Fruit fly (Drosophila melanogaster) whole organism, embryonic: ENCODE data around the gene Ids.

Experiments
- ATbp ChIP-seq: fragments of 200-800 bp; sonication (Bioruptor generic); optimal IDR thresholded peaks from 2 replicates; lab custom pipeline; 2017; ENCODE audit warnings: missing biosample characterization, mild to moderate bottlenecking, missing genetic modification characterization, missing genetic modification reagents
- CG10209 ChIP-seq: fragments of 200-800 bp; sonication (Bioruptor generic); optimal IDR thresholded peaks from 3 replicates; lab custom pipeline; 2017; ENCODE audit warnings: missing biosample characterization, mild to moderate bottlenecking, missing genetic modification characterization, missing genetic modification reagents
- CG11093 ChIP-seq: fragments of 200-800 bp; sonication (Bioruptor generic); IDR thresholded peaks from 3 replicates; pipeline ENCODE4 v1.3.6; 2022; ENCODE audit warnings: missing biosample characterization, missing genetic modification characterization
- CG11696 ChIP-seq: fragments of 200-800 bp; sonication (Bioruptor generic); IDR thresholded peaks from 2 replicates; pipeline ENCODE4 v1.3.6; 2022; ENCODE audit warnings: missing biosample characterization, missing genetic modification characterization
- CG1233 ChIP-seq: fragments of 200-800 bp; sonication (Bioruptor generic); optimal IDR thresholded peaks from 4 replicates; lab custom pipeline; 2018; ENCODE audit warnings: missing biosample characterization, mild to moderate bottlenecking, missing genetic modification characterization
- CG12769 ChIP-seq: fragments of 200-800 bp; sonication (Bioruptor generic); optimal IDR thresholded peaks from 2 replicates; lab custom pipeline; 2019; ENCODE audit warnings: missing biosample characterization, mild to moderate bottlenecking, missing genetic modification characterization, moderate library complexity
- CG13296 ChIP-seq: fragments of 200-800 bp; sonication (Bioruptor generic); optimal IDR thresholded peaks from 3 replicates; lab custom pipeline; 2018; ENCODE audit warnings: missing biosample characterization, mild to moderate bottlenecking, missing genetic modification characterization
- CG14667 ChIP-seq: fragments of 200-800 bp; sonication (Bioruptor generic); IDR thresholded peaks from 2 replicates; pipeline ENCODE4 v1.3.6; 2022; ENCODE audit warnings: missing biosample characterization, missing genetic modification characterization
- CG14965 ChIP-seq: fragments of 200-800 bp; sonication (Bioruptor generic); optimal IDR thresholded peaks from 2 replicates; lab custom pipeline; 2016; ENCODE audit warnings: missing biosample characterization, missing genetic modification characterization, borderline replicate concordance
- CG15514 ChIP-seq: fragments of 200-800 bp; sonication (Bioruptor generic); optimal IDR thresholded peaks from 3 replicates; lab custom pipeline; 2017; ENCODE audit warnings: missing biosample characterization, missing genetic modification characterization, mild to moderate bottlenecking, moderate library complexity, missing genetic modification reagents
- CG16813 ChIP-seq: fragments of 200-800 bp; sonication (Bioruptor generic); IDR thresholded peaks from 3 replicates; pipeline ENCODE4 v1.3.6; 2022; ENCODE audit warnings: missing biosample characterization, missing genetic modification characterization; ENCODE audit not compliant: partially characterized antibody
- CG17361 ChIP-seq: fragments of 200-800 bp; sonication (Bioruptor generic); IDR thresholded peaks from 3 replicates; pipeline ENCODE4 v1.3.6; 2022; ENCODE audit warnings: missing biosample characterization, missing genetic modification characterization
- CG1792 ChIP-seq: fragments of 200-800 bp; sonication (Bioruptor generic); optimal IDR thresholded peaks from 2 replicates; lab custom pipeline; 2016; ENCODE audit warnings: missing biosample characterization, missing genetic modification characterization
- CG18764 ChIP-seq: fragments of 200-800 bp; sonication (Bioruptor generic); optimal IDR thresholded peaks from 3 replicates; lab custom pipeline; 2016; ENCODE audit warnings: missing biosample characterization, missing genetic modification characterization
- CG2129 ChIP-seq: fragments of 200-800 bp; sonication (Bioruptor generic); IDR thresholded peaks from 2 replicates; pipeline ENCODE4 v1.3.6; 2022; ENCODE audit warnings: missing biosample characterization, missing genetic modification characterization; ENCODE audit not compliant: partially characterized antibody
- CG2199 ChIP-seq: fragments of 200-800 bp; sonication (Bioruptor generic); IDR thresholded peaks from 3 replicates; pipeline ENCODE4 v1.3.6; 2022; ENCODE audit warnings: missing biosample characterization, missing genetic modification characterization
- CG2875 ChIP-seq: fragments of 200-800 bp; sonication (Bioruptor generic); optimal IDR thresholded peaks from 2 replicates; lab custom pipeline; 2017; ENCODE audit warnings: missing biosample characterization, mild to moderate bottlenecking, missing genetic modification characterization, missing genetic modification reagents
- CG4282 ChIP-seq: fragments of 200-800 bp; sonication (Bioruptor generic); optimal IDR thresholded peaks from 2 replicates; lab custom pipeline; 2016; ENCODE audit warnings: missing biosample characterization, missing genetic modification characterization
- CG5245 ChIP-seq: fragments of 200-800 bp; sonication (Bioruptor generic); optimal IDR thresholded peaks from 3 replicates; lab custom pipeline; 2016; ENCODE audit warnings: missing biosample characterization, missing genetic modification characterization
- CG6791 ChIP-seq: fragments of 200-800 bp; sonication (Bioruptor generic); IDR thresholded peaks from 3 replicates; pipeline ENCODE4 v1.3.6; 2022; ENCODE audit warnings: missing biosample characterization, missing genetic modification characterization; ENCODE audit not compliant: partially characterized antibody
- CG7357 ChIP-seq: fragments of 200-800 bp; sonication (Bioruptor generic); IDR thresholded peaks from 3 replicates; pipeline ENCODE4 v1.3.6; 2022; ENCODE audit warnings: missing biosample characterization, missing genetic modification characterization
- CG7928 ChIP-seq: fragments of 200-800 bp; sonication (Bioruptor generic); optimal IDR thresholded peaks from 2 replicates; lab custom pipeline; 2017; ENCODE audit warnings: missing biosample characterization, mild to moderate bottlenecking, missing genetic modification characterization
- CG8765 ChIP-seq: fragments of 200-800 bp; sonication (Bioruptor generic); IDR thresholded peaks from 2 replicates; pipeline ENCODE4 v1.3.6; 2022; ENCODE audit warnings: missing biosample characterization, missing genetic modification characterization
- CkIIα-i1 ChIP-seq: fragments of 200-800 bp; sonication (Bioruptor generic); IDR thresholded peaks from 2 replicates; pipeline ENCODE4 v1.3.6; 2022; ENCODE audit warnings: missing biosample characterization, missing genetic modification characterization
- Dad ChIP-seq: fragments of 200-800 bp; sonication (Bioruptor generic); optimal IDR thresholded peaks from 3 replicates; lab custom pipeline; 2016; ENCODE audit warnings: missing biosample characterization, missing genetic modification characterization
- Dip2 ChIP-seq: fragments of 200-800 bp; sonication (Bioruptor generic); IDR thresholded peaks from 2 replicates; pipeline ENCODE4 v1.3.6; 2022; ENCODE audit warnings: missing biosample characterization, missing genetic modification characterization
- Dip3 ChIP-seq: fragments of 200-800 bp; sonication (Bioruptor generic); optimal IDR thresholded peaks from 3 replicates; lab custom pipeline; 2016; ENCODE audit warnings: missing biosample characterization, missing genetic modification characterization
- ERR ChIP-seq: fragments of 200-800 bp; sonication (Bioruptor generic); optimal IDR thresholded peaks from 2 replicates; lab custom pipeline; 2016; ENCODE audit warnings: missing biosample characterization, missing genetic modification characterization
- Gsc ChIP-seq: fragments of 200-800 bp; sonication (Bioruptor generic); IDR thresholded peaks from 2 replicates; pipeline ENCODE4 v1.3.6; 2022; ENCODE audit warnings: missing biosample characterization, missing genetic modification characterization
- HLH4C ChIP-seq: fragments of 200-800 bp; sonication (Bioruptor generic); IDR thresholded peaks from 3 replicates; pipeline ENCODE4 v1.3.6; 2022; ENCODE audit warnings: missing biosample characterization, missing genetic modification characterization; ENCODE audit not compliant: partially characterized antibody
- HLH54F ChIP-seq: fragments of 200-800 bp; sonication (Bioruptor generic); optimal IDR thresholded peaks from 3 replicates; lab custom pipeline; 2016; ENCODE audit warnings: missing biosample characterization, missing genetic modification characterization
- Hand ChIP-seq: fragments of 200-800 bp; sonication (Bioruptor generic); optimal IDR thresholded peaks from 2 replicates; lab custom pipeline; 2017; ENCODE audit warnings: mild to moderate bottlenecking, missing biosample characterization, missing genetic modification reagents, missing genetic modification characterization
- Kr ChIP-seq: fragments of 200-800 bp; sonication (Bioruptor generic); optimal IDR thresholded peaks from 2 replicates; lab custom pipeline; 2017; ENCODE audit warnings: missing biosample characterization, mild to moderate bottlenecking, missing genetic modification characterization
- Mrtf ChIP-seq: fragments of 200-800 bp; sonication (Bioruptor generic); IDR thresholded peaks from 3 replicates; pipeline ENCODE4 v1.3.6; 2022; ENCODE audit warnings: missing biosample characterization, missing genetic modification characterization
- Optix ChIP-seq: fragments of 200-800 bp; sonication (Bioruptor generic); IDR thresholded peaks from 3 replicates; pipeline ENCODE4 v1.3.6; 2022; ENCODE audit warnings: missing biosample characterization, missing genetic modification characterization
- bsh ChIP-seq, 2 experiments: fragments of 200-800 bp; sonication (Bioruptor generic); optimal IDR thresholded peaks; 2 replicates each; lab custom pipeline; 2017 to 2018; ENCODE audit warnings: mild to moderate bottlenecking in 2 of 2, missing biosample characterization in 2 of 2, missing genetic modification characterization in 2 of 2, moderate library complexity in 1 of 2
- exex ChIP-seq: fragments of 200-800 bp; sonication (Bioruptor generic); optimal IDR thresholded peaks from 4 replicates; lab custom pipeline; 2018; ENCODE audit warnings: missing biosample characterization, mild to moderate bottlenecking, missing genetic modification characterization, moderate library complexity
- grn ChIP-seq: fragments of 200-800 bp; sonication (Bioruptor generic); optimal IDR thresholded peaks from 3 replicates; lab custom pipeline; 2017; ENCODE audit warnings: missing biosample characterization, missing genetic modification characterization
- kni ChIP-seq: fragments of 200-800 bp; sonication (Bioruptor generic); optimal IDR thresholded peaks from 3 replicates; lab custom pipeline; 2017; ENCODE audit warnings: mild to moderate bottlenecking, missing biosample characterization, missing genetic modification reagents, missing genetic modification characterization
- mld ChIP-seq: fragments of 200-800 bp; sonication (Bioruptor generic); IDR thresholded peaks from 3 replicates; pipeline ENCODE4 v1.3.6; 2022; ENCODE audit warnings: missing biosample characterization, missing genetic modification characterization; ENCODE audit not compliant: partially characterized antibody
- onecut ChIP-seq: fragments of 200-800 bp; sonication (Bioruptor generic); IDR thresholded peaks from 2 replicates; pipeline ENCODE4 v1.3.6; 2022; ENCODE audit warnings: missing biosample characterization, missing genetic modification characterization
- org-1 ChIP-seq: fragments of 200-800 bp; sonication (Bioruptor generic); optimal IDR thresholded peaks from 2 replicates; lab custom pipeline; 2017; ENCODE audit warnings: missing biosample characterization, missing genetic modification characterization
- otp ChIP-seq: fragments of 200-800 bp; sonication (Bioruptor generic); IDR thresholded peaks from 3 replicates; pipeline ENCODE4, ENCODE4 v1.3.6; 2022; ENCODE audit warnings: missing biosample characterization, missing genetic modification characterization
- sc ChIP-seq, 3 experiments: fragments of >200 bp in 2 of 3; fragments of 200-800 bp in 1 of 3; sonication (Bioruptor generic) in 1 of 3; optimal IDR thresholded peaks; 2 replicates in 2 of 3; 3 replicates in 1 of 3; lab custom pipeline; 2017; ENCODE audit warnings: mild to moderate bottlenecking in 1 of 3, missing biosample characterization in 1 of 3, missing genetic modification characterization in 1 of 3, missing genetic modification reagents in 1 of 3
- scrt ChIP-seq: fragments of 200-800 bp; sonication (Bioruptor generic); optimal IDR thresholded peaks from 2 replicates; lab custom pipeline; 2018; ENCODE audit warnings: missing biosample characterization, mild to moderate bottlenecking, missing genetic modification characterization, moderate library complexity
- slou ChIP-seq: fragments of 200-800 bp; sonication (Bioruptor generic); optimal IDR thresholded peaks from 3 replicates; lab custom pipeline; 2016; ENCODE audit warnings: missing biosample characterization, missing genetic modification characterization
- sug ChIP-seq: fragments of 200-800 bp; optimal IDR thresholded peaks from 2 replicates; lab custom pipeline; 2019; ENCODE audit warnings: missing biosample characterization, mild to moderate bottlenecking, missing genetic modification characterization, moderate library complexity
- zen ChIP-seq: fragments of 200-800 bp; sonication (Bioruptor generic); optimal IDR thresholded peaks from 3 replicates; lab custom pipeline; 2018; ENCODE audit warnings: missing biosample characterization, mild to moderate bottlenecking, missing genetic modification characterization, moderate library complexity

Ids gene

DNA sequence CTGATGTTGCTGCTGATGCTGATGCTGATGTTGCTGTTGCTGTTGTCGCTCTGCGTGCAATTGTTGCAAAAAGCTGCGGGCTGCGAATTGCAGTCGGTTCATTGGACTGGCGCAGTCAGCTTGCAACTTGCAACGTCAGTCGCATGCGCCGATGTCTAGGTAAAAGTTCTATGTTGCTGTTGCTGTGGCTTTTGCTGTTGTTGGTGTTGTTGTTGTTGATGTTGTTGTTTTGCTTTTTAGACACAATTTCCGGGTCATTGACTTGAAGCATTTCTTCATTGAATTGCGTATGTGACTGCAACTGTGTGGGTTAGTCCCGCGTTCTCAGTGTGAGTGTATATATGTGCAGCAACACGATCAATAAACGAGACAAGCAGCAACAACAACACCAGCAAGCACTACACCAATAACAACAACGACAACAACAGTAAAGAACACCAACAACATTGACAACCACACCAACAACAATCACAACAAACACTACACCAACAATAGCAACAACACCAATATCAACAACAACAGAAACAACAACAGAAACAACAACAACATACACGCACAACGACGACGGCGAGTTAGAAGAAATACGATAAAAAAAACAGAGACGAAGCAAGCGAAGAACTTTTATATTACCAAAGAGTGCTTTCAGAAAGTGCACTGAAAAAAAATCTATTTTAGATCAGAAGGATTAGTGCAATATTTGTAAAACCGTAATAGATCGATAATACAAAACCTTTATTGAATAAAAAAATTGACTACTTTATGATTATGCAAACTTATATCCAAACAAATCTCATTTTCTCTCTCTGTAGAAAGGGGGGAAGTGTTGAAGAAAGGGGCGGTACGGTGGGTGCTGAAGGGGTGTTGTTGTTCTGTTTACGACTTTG lies 16.1 kb downstream of the Ids start (continued):
- TF ChIP-seq otp: peak; percentile 87
- TF ChIP-seq CG12769 (tag; lab: Kevin White, UChicago): no peak
- TF ChIP-seq CG16813 (GFP tag; lab: Robert Waterston, UW): no peak
- no peak for TF ChIP-seq Dip2 (GFP tag; lab: Robert Waterston, UW)
- TF ChIP-seq grn: peak; percentile 64
- TF ChIP-seq HLH54F (GFP tag; lab: Kevin White, UChicago): no peak
- TF ChIP-seq Mrtf (GFP tag; lab: Robert Waterston, UW): peak; percentile 68
- TF ChIP-seq Gsc (GFP tag; lab: Robert Waterston, UW): peak; percentile 53
- peak; percentile 39; the same call in 2 of the 3 replicates for TF ChIP-seq CG7357 (GFP tag; lab: Robert Waterston, UW)
- TF ChIP-seq CG11696 (GFP tag; lab: Robert Waterston, UW): peak; percentile 56
- peak; percentile 77 for TF ChIP-seq CG14667
- peak; percentile 80 for TF ChIP-seq CG1792 (GFP tag; lab: Kevin White, UChicago)
- TF ChIP-seq CG10209: no peak
- TF ChIP-seq slou (GFP tag; lab: Kevin White, UChicago): no peak
- no peak for TF ChIP-seq CG2129 (GFP tag; lab: Robert Waterston, UW)
- TF ChIP-seq CG1233: peak; percentile 57
- TF ChIP-seq CG17361 (GFP tag; lab: Robert Waterston, UW): peak; percentile 91; the same call in 2 of the 3 replicates
- TF ChIP-seq scrt (GFP tag; lab: Kevin White, UChicago): peak; percentile 66
- peak; percentile 65 for TF ChIP-seq CG18764 (GFP tag; lab: Kevin White, UChicago)
- TF ChIP-seq onecut: no peak; the same call in 1 of the 2 replicates
- no peak for TF ChIP-seq CkIIα-i1 (GFP tag; lab: Robert Waterston, UW)
- peak in 1 of 2 experiments; percentile 96 for TF ChIP-seq bsh (GFP tag; optimal IDR thresholded peaks at IDR 0.05; lab: Kevin White, UChicago)
- TF ChIP-seq CG7928 (GFP tag; lab: Kevin White, UChicago): no peak
- no peak; the same call in none of the 3 replicates for TF ChIP-seq CG11093 (GFP tag; lab: Robert Waterston, UW)
- TF ChIP-seq CG8765: no peak; the same call in 1 of the 2 replicates
- TF ChIP-seq Dad: no peak
- TF ChIP-seq HLH4C (GFP tag; lab: Robert Waterston, UW): no peak
- TF ChIP-seq Dip3 (GFP tag; lab: Kevin White, UChicago): no peak
- TF ChIP-seq CG15514 (GFP tag; lab: Kevin White, UChicago): no peak
- no peak for TF ChIP-seq ATbp (GFP tag; lab: Kevin White, UChicago)
- TF ChIP-seq CG13296 (GFP tag; lab: Kevin White, UChicago): no peak
- no peak for TF ChIP-seq ERR (GFP tag; lab: Kevin White, UChicago)
- no peak for TF ChIP-seq org-1 (GFP tag; lab: Kevin White, UChicago)
- peak; percentile 45 for TF ChIP-seq sug (tag; lab: Kevin White, UChicago)
- TF ChIP-seq mld (GFP tag; lab: Robert Waterston, UW): no peak
- TF ChIP-seq sc (optimal IDR thresholded peaks at IDR 0.05; lab: Kevin White, UChicago): no peak
- no peak for TF ChIP-seq sc (GFP tag; optimal IDR thresholded peaks at IDR 0.05; lab: Kevin White, UChicago)
- peak; percentile 38 for TF ChIP-seq kni (GFP tag; lab: Kevin White, UChicago)
- TF ChIP-seq CG2875 (GFP tag; lab: Kevin White, UChicago): no peak
- no peak for TF ChIP-seq exex (tag; lab: Kevin White, UChicago)
- no peak for TF ChIP-seq CG6791 (GFP tag; lab: Robert Waterston, UW)
- TF ChIP-seq CG5245 (GFP tag; lab: Kevin White, UChicago): no peak
- TF ChIP-seq Hand: no peak
- TF ChIP-seq zen: no peak
- no peak for TF ChIP-seq CG14965 (GFP tag; lab: Kevin White, UChicago)
- no peak for TF ChIP-seq Optix (GFP tag; lab: Robert Waterston, UW)
- TF ChIP-seq Kr (GFP tag; lab: Kevin White, UChicago): no peak
- no peak for TF ChIP-seq CG4282 (GFP tag; lab: Kevin White, UChicago)
- TF ChIP-seq CG2199 (GFP tag; lab: Robert Waterston, UW): peak; percentile 63; the same call in 2 of the 3 replicates
